Worm (Caenorhabditis elegans): ENCODE measurements around the gene C03C10.5.

C03C10.5 gene

DNA sequence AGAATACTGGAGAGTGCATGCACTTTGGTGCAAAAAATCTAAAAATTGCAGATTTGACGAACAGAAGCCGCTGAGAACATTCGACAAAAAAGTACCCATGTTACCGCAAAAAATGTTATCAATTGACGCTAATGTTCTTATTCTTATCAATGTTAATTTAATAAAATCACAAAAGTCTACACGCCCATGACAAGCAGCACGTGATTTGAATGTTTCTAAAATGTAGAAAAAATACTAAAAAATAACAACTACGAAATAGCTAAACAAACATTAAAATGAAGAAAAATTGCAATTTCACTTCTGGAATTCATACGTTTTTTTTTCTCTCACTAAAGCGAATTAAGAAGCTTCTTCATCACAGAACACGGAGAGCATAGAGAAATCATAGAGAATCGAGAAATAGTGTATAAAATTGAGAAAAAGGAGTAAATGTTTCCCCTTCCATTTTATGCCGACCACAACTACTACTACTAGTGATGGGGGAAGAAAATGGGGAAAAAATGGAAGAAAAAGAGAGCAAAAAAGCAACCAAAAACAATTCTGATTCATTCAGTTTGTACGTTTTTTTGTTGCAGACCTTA, 3.5 kb downstream of the C03C10.5 start (continued):
- TF ChIP-seq lsy-2 (tag; optimal IDR thresholded peaks at IDR 0.05): peak; percentile 7 to 59
- TF ChIP-seq ceh-82 (tag; optimal IDR thresholded peaks at IDR 0.05): peak in 1 of 3 experiments; percentile 26
- peak; percentile 37 for TF ChIP-seq nhr-71 (tag; optimal IDR thresholded peaks at IDR 0.05)
- no peak for TF ChIP-seq hlh-17 (GFP tag; optimal IDR thresholded peaks at IDR 0.05; ENCODE audit: borderline replicate concordance)
- no peak for TF ChIP-seq ama-1 (optimal IDR thresholded peaks at IDR 0.05)
- peak; percentile 10 for TF ChIP-seq swsn-7 (tag; optimal IDR thresholded peaks at IDR 0.05)

DNA sequence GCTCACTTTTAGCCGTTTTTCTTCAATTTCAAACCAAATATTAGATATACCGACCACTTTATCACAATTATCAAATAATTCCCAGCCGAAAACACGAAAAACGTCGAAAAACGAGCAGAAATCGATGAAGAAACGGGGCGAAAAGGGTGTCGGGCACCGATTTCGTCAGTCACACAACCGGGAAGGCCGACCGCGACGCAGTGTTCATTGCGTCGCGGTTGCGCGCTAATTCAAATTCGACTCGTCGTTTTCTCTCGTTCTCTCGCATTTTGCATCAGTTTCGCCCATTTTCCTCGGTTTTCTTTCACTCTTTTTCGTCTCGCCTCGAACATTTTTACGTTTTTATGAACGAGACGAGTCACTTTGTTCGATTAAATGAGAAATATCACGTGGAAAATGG, 4.4 kb downstream of the C03C10.5 start:
- peak; percentile 92 to 94 for TF ChIP-seq lin-35 (GFP tag; optimal IDR thresholded peaks at IDR 0.05)
- peak; percentile 54 for TF ChIP-seq dsc-1 (tag; optimal IDR thresholded peaks at IDR 0.05)
- peak; percentile 45 to 92 (median 57) for TF ChIP-seq ceh-82 (tag; optimal IDR thresholded peaks at IDR 0.05)
- TF ChIP-seq skn-1 (tag; optimal IDR thresholded peaks at IDR 0.05): peak; percentile 64
- peak; percentile 62 for TF ChIP-seq swsn-7 (tag; optimal IDR thresholded peaks at IDR 0.05)
- peak; percentile 58 to 89 for TF ChIP-seq lsy-2 (tag; optimal IDR thresholded peaks at IDR 0.05)
- no peak for TF ChIP-seq ets-5 (GFP tag; IDR thresholded peaks at IDR 0.05)
- TF ChIP-seq tbx-2 (tag; optimal IDR thresholded peaks at IDR 0.05): peak; percentile 41
- TF ChIP-seq aly-2 (tag; optimal IDR thresholded peaks at IDR 0.05): no peak
- peak; percentile 53 for TF ChIP-seq rnt-1 (tag; optimal IDR thresholded peaks at IDR 0.05)
- peak; percentile 75 for TF ChIP-seq blmp-1 (tag; optimal IDR thresholded peaks at IDR 0.05)
- peak; percentile 44 for TF ChIP-seq pax-3 (tag; optimal IDR thresholded peaks at IDR 0.05)
- TF ChIP-seq F16B12.6 (tag; optimal IDR thresholded peaks at IDR 0.05): peak; percentile 62
- TF ChIP-seq C16A3.4 (tag; optimal IDR thresholded peaks at IDR 0.05): peak; percentile 61
- peak; percentile 72 for TF ChIP-seq snpc-4 (tag; optimal IDR thresholded peaks at IDR 0.05)
- TF ChIP-seq lin-13 (GFP tag; optimal IDR thresholded peaks at IDR 0.05): peak; percentile 84
- TF ChIP-seq sup-37 (GFP tag; optimal IDR thresholded peaks at IDR 0.05): no peak
- no peak for TF ChIP-seq hpl-2 (GFP tag; optimal IDR thresholded peaks at IDR 0.05)
- TF ChIP-seq nhr-12 (tag; optimal IDR thresholded peaks at IDR 0.05): no peak
- no peak for TF ChIP-seq tlp-1 (tag; optimal IDR thresholded peaks at IDR 0.05)
- no peak for TF ChIP-seq ceh-90 (tag; optimal IDR thresholded peaks at IDR 0.05)
- peak in 1 of 2 experiments; percentile 78 for TF ChIP-seq mdl-1 (tag; optimal IDR thresholded peaks at IDR 0.05)
- TF ChIP-seq irx-1 (tag; optimal IDR thresholded peaks at IDR 0.05): peak; percentile 24
- TF ChIP-seq unc-86 (tag; optimal IDR thresholded peaks at IDR 0.05): no peak
- TF ChIP-seq nhr-47 (tag; optimal IDR thresholded peaks at IDR 0.05): peak; percentile 62
- no peak for TF ChIP-seq pag-3 (tag; optimal IDR thresholded peaks at IDR 0.05; ENCODE audit: borderline replicate concordance, insufficient read depth)
- peak; percentile 74 for TF ChIP-seq nhr-77 (tag; optimal IDR thresholded peaks at IDR 0.05)
- TF ChIP-seq ceh-88 (GFP tag; IDR thresholded peaks at IDR 0.05): no peak
- peak; percentile 71 for TF ChIP-seq snu-23 (GFP tag; optimal IDR thresholded peaks at IDR 0.05)
- peak; percentile 5 for TF ChIP-seq nhr-237 (tag; optimal IDR thresholded peaks at IDR 0.05)
- TF ChIP-seq zip-4 (GFP tag; optimal IDR thresholded peaks at IDR 0.05): no peak
- peak; percentile 61 for TF ChIP-seq xbp-1 (tag; optimal IDR thresholded peaks at IDR 0.05)
- TF ChIP-seq nhr-90 (tag; optimal IDR thresholded peaks at IDR 0.05; ENCODE audit: poor library complexity): peak; percentile 1
- peak; percentile 57 for TF ChIP-seq fos-1 (tag; optimal IDR thresholded peaks at IDR 0.05)
- TF ChIP-seq dpl-1 (GFP tag; optimal IDR thresholded peaks at IDR 0.05): peak; percentile 85 to 90 (median 87)
- TF ChIP-seq ztf-4 (tag; optimal IDR thresholded peaks at IDR 0.05): peak; percentile 28
- TF ChIP-seq fkh-4 (tag; optimal IDR thresholded peaks at IDR 0.05; ENCODE audit: borderline replicate concordance): no peak
- peak in 2 of 6 experiments; percentile 11 to 64 for TF ChIP-seq elt-3 (tag; optimal IDR thresholded peaks at IDR 0.05)
- peak; percentile 60 for TF ChIP-seq nhr-20 (tag; optimal IDR thresholded peaks at IDR 0.05)
- TF ChIP-seq mef-2 (tag; optimal IDR thresholded peaks at IDR 0.05): no peak
- TF ChIP-seq grh-1 (GFP tag; IDR thresholded peaks at IDR 0.05): no peak
- no peak for TF ChIP-seq C04F5.9 (tag; optimal IDR thresholded peaks at IDR 0.05)
- TF ChIP-seq nhr-71 (tag; optimal IDR thresholded peaks at IDR 0.05): peak; percentile 78
- TF ChIP-seq efl-1 (optimal IDR thresholded peaks at IDR 0.05): peak; percentile 67 to 89
- peak; percentile 91 to 99 for TF ChIP-seq efl-1 (GFP tag; optimal IDR thresholded peaks at IDR 0.05 in 1 of 2)
- peak; percentile 67 for TF ChIP-seq fkh-8 (tag; optimal IDR thresholded peaks at IDR 0.05)
- TF ChIP-seq egl-13 (tag; optimal IDR thresholded peaks at IDR 0.05): peak; percentile 28
- peak; percentile 79 for TF ChIP-seq mep-1 (tag; optimal IDR thresholded peaks at IDR 0.05)
